Fruit fly (Drosophila melanogaster) whole organism, prepupa: ENCODE results near the gene CG42322.

Experiments used
- CG10631 ChIP-seq: fragments of 200-800 bp; sonication (Bioruptor generic); optimal IDR thresholded peaks from 2 replicates; lab custom pipeline; 2016; ENCODE audit warnings: missing biosample characterization, missing genetic modification characterization
- CG10669 ChIP-seq: fragments of 200-800 bp; sonication (Bioruptor generic); optimal IDR thresholded peaks from 3 replicates; lab custom pipeline; 2018; ENCODE audit warnings: missing biosample characterization, mild to moderate bottlenecking, missing genetic modification characterization, moderate library complexity
- CG11294 ChIP-seq: fragments of 200-800 bp; sonication (Bioruptor generic); IDR thresholded peaks from 2 replicates; pipeline ENCODE4 v1.3.6; 2022; ENCODE audit warnings: missing biosample characterization, missing genetic modification characterization
- CG11762 ChIP-seq: fragments of 200-800 bp; sonication (Bioruptor generic); optimal IDR thresholded peaks from 3 replicates; lab custom pipeline; 2016; ENCODE audit warnings: missing biosample characterization, missing genetic modification characterization; ENCODE audit not compliant: insufficient read depth
- CG11902 ChIP-seq: fragments of 200-800 bp; sonication (Bioruptor generic); optimal IDR thresholded peaks from 3 replicates; lab custom pipeline; 2016; ENCODE audit warnings: missing biosample characterization, missing genetic modification characterization
- CG15336 ChIP-seq: fragments of 200-800 bp; sonication (Bioruptor generic); IDR thresholded peaks from 2 replicates; pipeline ENCODE4 v1.3.6; 2022; ENCODE audit warnings: missing biosample characterization, missing genetic modification characterization
- CG1621 ChIP-seq: fragments of 200-800 bp; sonication (Bioruptor generic); optimal IDR thresholded peaks from 3 replicates; lab custom pipeline; 2018; ENCODE audit warnings: missing biosample characterization, mild to moderate bottlenecking, missing genetic modification characterization
- CG16779 ChIP-seq: fragments of 200-800 bp; sonication (Bioruptor generic); optimal IDR thresholded peaks from 3 replicates; lab custom pipeline; 2017; ENCODE audit warnings: missing biosample characterization, mild to moderate bottlenecking, missing genetic modification characterization
- CG3032 ChIP-seq: fragments of 200-800 bp; optimal IDR thresholded peaks from 2 replicates; lab custom pipeline; 2019; ENCODE audit warnings: missing biosample characterization, mild to moderate bottlenecking, missing genetic modification characterization, moderate library complexity
- CG32006 ChIP-seq: fragments of 200-800 bp; sonication (Bioruptor generic); optimal IDR thresholded peaks from 3 replicates; lab custom pipeline; 2017; ENCODE audit warnings: missing biosample characterization, mild to moderate bottlenecking, missing genetic modification characterization
- CG34406 ChIP-seq: fragments of 200-800 bp; sonication (Bioruptor generic); optimal IDR thresholded peaks from 3 replicates; lab custom pipeline; 2016; ENCODE audit warnings: missing biosample characterization, missing genetic modification characterization
- CG3919 ChIP-seq: fragments of 200-800 bp; sonication (Bioruptor generic); optimal IDR thresholded peaks from 3 replicates; lab custom pipeline; 2016; ENCODE audit warnings: missing biosample characterization, missing genetic modification characterization
- CG4318 ChIP-seq: fragments of 200-800 bp; sonication (Bioruptor generic); optimal IDR thresholded peaks from 3 replicates; lab custom pipeline; 2017; ENCODE audit warnings: missing biosample characterization, mild to moderate bottlenecking, missing genetic modification characterization
- CG6163 ChIP-seq: fragments of 200-800 bp; sonication (Bioruptor generic); IDR thresholded peaks from 3 replicates; pipeline ENCODE4 v1.3.6; 2022; ENCODE audit warnings: missing biosample characterization, missing genetic modification characterization
- CG6276 ChIP-seq: fragments of 200-800 bp; sonication (Bioruptor generic); optimal IDR thresholded peaks from 2 replicates; lab custom pipeline; 2017; ENCODE audit warnings: missing biosample characterization, mild to moderate bottlenecking, missing genetic modification characterization
- CG6808 ChIP-seq: fragments of 200-800 bp; sonication (Bioruptor generic); optimal IDR thresholded peaks from 3 replicates; lab custom pipeline; 2017; ENCODE audit warnings: missing biosample characterization, missing genetic modification characterization, mild to moderate bottlenecking, moderate library complexity, missing genetic modification reagents
- CG7368 ChIP-seq: fragments of 200-800 bp; sonication (Bioruptor generic); optimal IDR thresholded peaks from 3 replicates; lab custom pipeline; 2016; ENCODE audit warnings: missing biosample characterization, missing genetic modification characterization
- CG8632 ChIP-seq: fragments of 200-800 bp; sonication (Bioruptor generic); optimal IDR thresholded peaks from 3 replicates; lab custom pipeline; 2016; ENCODE audit warnings: missing biosample characterization, missing genetic modification characterization
- Ets21C ChIP-seq: fragments of 200-800 bp; sonication (Bioruptor generic); optimal IDR thresholded peaks from 3 replicates; lab custom pipeline; 2016; ENCODE audit warnings: missing biosample characterization, missing genetic modification characterization
- Hr39 ChIP-seq: fragments of 200-800 bp; sonication (Bioruptor generic); optimal IDR thresholded peaks from 2 replicates; lab custom pipeline; 2016; ENCODE audit warnings: missing biosample characterization, missing genetic modification characterization
- Hr4 ChIP-seq: fragments of 200-800 bp; sonication (Bioruptor generic); optimal IDR thresholded peaks from 3 replicates; lab custom pipeline; 2016; ENCODE audit warnings: missing biosample characterization, missing genetic modification characterization
- Lpt ChIP-seq: fragments of 200-800 bp; sonication (Bioruptor generic); optimal IDR thresholded peaks from 3 replicates; lab custom pipeline; 2016; ENCODE audit warnings: missing biosample characterization, missing genetic modification characterization
- Met ChIP-seq: fragments of 200-800 bp; sonication (Bioruptor generic); optimal IDR thresholded peaks from 3 replicates; lab custom pipeline; 2016; ENCODE audit warnings: missing biosample characterization, missing genetic modification characterization
- OdsH ChIP-seq: fragments of 200-800 bp; sonication (Bioruptor generic); optimal IDR thresholded peaks from 3 replicates; lab custom pipeline; 2016; ENCODE audit warnings: missing biosample characterization, missing genetic modification characterization
- Sox102F ChIP-seq: fragments of 200-800 bp; sonication (Bioruptor generic); optimal IDR thresholded peaks from 2 replicates; lab custom pipeline; 2016; ENCODE audit warnings: missing biosample characterization, mild to moderate bottlenecking, missing genetic modification characterization
- Sox14 ChIP-seq: fragments of 200-800 bp; sonication (Bioruptor generic); optimal IDR thresholded peaks from 3 replicates; lab custom pipeline; 2016; ENCODE audit warnings: missing biosample characterization, missing genetic modification characterization
- acj6 ChIP-seq: fragments of 200-800 bp; sonication (Bioruptor generic); optimal IDR thresholded peaks from 3 replicates; lab custom pipeline; 2016; ENCODE audit warnings: missing biosample characterization, missing genetic modification characterization
- cyc ChIP-seq: fragments of 200-800 bp; sonication (Bioruptor generic); optimal IDR thresholded peaks from 3 replicates; lab custom pipeline; 2016; ENCODE audit warnings: missing biosample characterization, missing genetic modification characterization
- dac ChIP-seq: fragments of 200-800 bp; sonication (Bioruptor generic); optimal IDR thresholded peaks from 2 replicates; lab custom pipeline; 2017; ENCODE audit warnings: missing biosample characterization, mild to moderate bottlenecking, missing genetic modification characterization
- eg ChIP-seq: fragments of 200-800 bp; sonication (Bioruptor generic); IDR thresholded peaks from 3 replicates; pipeline ENCODE4 v1.3.6; 2022; ENCODE audit warnings: missing biosample characterization, missing genetic modification characterization
- esn ChIP-seq: fragments of 200-800 bp; sonication (Bioruptor generic); optimal IDR thresholded peaks from 2 replicates; lab custom pipeline; 2016; ENCODE audit warnings: missing biosample characterization, mild to moderate bottlenecking, missing genetic modification characterization, moderate library complexity
- fd85E ChIP-seq: fragments of 200-800 bp; sonication (Bioruptor generic); optimal IDR thresholded peaks from 3 replicates; lab custom pipeline; 2016; ENCODE audit warnings: missing biosample characterization, missing genetic modification characterization
- lz ChIP-seq: fragments of 200-800 bp; sonication (Bioruptor generic); optimal IDR thresholded peaks from 3 replicates; lab custom pipeline; 2016; ENCODE audit warnings: missing biosample characterization, missing genetic modification characterization
- net ChIP-seq: fragments of 200-800 bp; sonication (Bioruptor generic); optimal IDR thresholded peaks from 3 replicates; lab custom pipeline; 2016; ENCODE audit warnings: missing biosample characterization, missing genetic modification characterization
- pdm3 ChIP-seq: fragments of 200-800 bp; sonication (Bioruptor generic); optimal IDR thresholded peaks from 3 replicates; lab custom pipeline; 2016; ENCODE audit warnings: missing biosample characterization, missing genetic modification characterization
- salr ChIP-seq, 2 experiments: fragments of 200-800 bp; sonication (Bioruptor generic); optimal IDR thresholded peaks; 3 replicates each; lab custom pipeline; 2016 to 2018; ENCODE audit warnings: missing biosample characterization in 2 of 2, missing genetic modification characterization in 2 of 2, mild to moderate bottlenecking in 1 of 2
- spab ChIP-seq: fragments of 200-800 bp; sonication (Bioruptor generic); optimal IDR thresholded peaks from 2 replicates; lab custom pipeline; 2017; ENCODE audit warnings: missing biosample characterization, mild to moderate bottlenecking, missing genetic modification characterization, missing genetic modification reagents
- svp ChIP-seq: fragments of 200-800 bp; sonication (Bioruptor generic); peaks from one replicate; lab custom pipeline; 2016; ENCODE audit warnings: missing biosample characterization, missing genetic modification characterization
- vri ChIP-seq: fragments of 200-800 bp; sonication (Bioruptor generic); optimal IDR thresholded peaks from 3 replicates; lab custom pipeline; 2016; ENCODE audit warnings: missing biosample characterization, mild to moderate bottlenecking, missing genetic modification characterization

Gene CG42322

DNA sequence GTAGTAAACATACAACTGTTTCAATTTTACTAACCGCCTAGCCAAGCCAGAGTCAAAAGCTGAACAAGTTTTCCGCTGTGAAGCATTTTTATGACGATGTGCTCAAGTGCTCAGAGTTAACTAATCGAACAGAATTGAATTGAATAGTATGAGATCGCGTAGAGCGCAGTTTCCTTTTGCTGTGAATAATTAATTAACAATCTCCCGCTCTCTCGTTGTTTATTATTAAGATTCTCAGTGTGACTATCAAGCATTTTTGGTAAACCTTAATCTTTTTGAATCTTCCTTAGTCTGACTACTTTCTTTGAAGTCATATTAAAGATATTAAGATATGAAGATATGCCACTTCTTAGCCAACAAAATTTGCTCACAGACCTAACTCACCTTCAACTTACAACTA, 5.3 kb downstream of the CG42322 start, which contains the start of gene CG31200:
CG31200 (minus strand) TSS at position 101 of the 400 bp plus-strand sequence.
- no peak for TF ChIP-seq CG11902
- TF ChIP-seq CG11762 (GFP tag; lab: Kevin White, UChicago), result no peak
- no peak for TF ChIP-seq CG6163 (GFP tag; lab: Robert Waterston, UW)
- TF ChIP-seq svp (GFP tag; lab: Kevin White, UChicago), result no peak
- TF ChIP-seq, all 60 proteins: peak for 0

DNA sequence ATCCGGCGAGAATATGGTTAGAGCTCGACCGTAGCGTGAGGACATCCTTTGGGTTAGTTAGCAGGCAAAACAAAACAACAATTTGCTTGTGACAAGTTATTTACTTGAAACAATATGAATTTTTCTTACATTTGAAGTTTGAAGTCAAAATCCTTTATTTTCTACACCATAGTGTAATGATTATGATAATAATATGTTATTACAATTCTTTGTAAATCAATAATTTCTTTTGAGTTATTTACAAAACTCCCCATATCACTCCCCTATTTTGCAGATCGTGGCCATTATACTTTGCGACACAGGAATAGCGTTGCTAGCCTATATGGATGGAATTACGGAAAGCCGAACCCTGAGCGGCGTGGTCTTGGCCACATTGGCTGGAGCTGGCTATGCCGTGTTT, 9.1 kb downstream of the CG42322 start, which contains the start of gene Prosalpha4T1:
Prosalpha4T1 (minus strand) TSS at position 101 of the 400 bp plus-strand sequence.
- TF ChIP-seq CG11762 (GFP tag; lab: Kevin White, UChicago) (no peak), OdsH (no peak), CG32006 (no peak), svp (GFP tag; lab: Kevin White, UChicago) (no peak), CG6276 (GFP tag; lab: Kevin White, UChicago) (no peak), CG10631 (GFP tag; lab: Kevin White, UChicago) (no peak), esn (no peak), spab (GFP tag; lab: Kevin White, UChicago) (no peak), CG1621 (tag; lab: Kevin White, UChicago) (no peak), cyc (GFP tag; lab: Kevin White, UChicago) (no peak), acj6 (GFP tag; lab: Kevin White, UChicago) (no peak), CG8632 (GFP tag; lab: Kevin White, UChicago) (no peak), vri (GFP tag; lab: Kevin White, UChicago) (no peak), lz (GFP tag; lab: Kevin White, UChicago) (no peak), CG3032 (tag; lab: Kevin White, UChicago) (no peak)

DNA sequence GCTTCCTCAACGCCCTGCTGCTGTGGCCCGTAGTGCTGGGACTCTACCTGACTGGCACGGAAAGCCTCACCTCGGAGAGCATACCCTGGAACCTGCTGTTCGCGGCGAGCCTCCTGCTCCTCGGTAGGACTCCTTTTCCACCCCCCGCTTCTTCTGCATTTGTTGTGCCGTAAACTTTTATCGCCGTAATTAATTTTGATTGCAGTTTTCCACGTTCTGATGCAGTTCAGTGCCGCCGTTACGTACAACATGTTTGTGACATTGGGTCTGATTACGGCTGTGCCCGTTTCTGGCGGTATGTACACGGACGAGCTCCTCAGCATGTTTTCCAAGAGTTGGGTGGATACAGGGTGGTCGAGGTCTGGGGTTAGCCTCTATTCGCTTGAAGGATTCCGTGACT, 9.6 kb downstream of the CG42322 start:
- TF ChIP-seq Hr4 (GFP tag; lab: Kevin White, UChicago) (no peak), CG3032 (tag; lab: Kevin White, UChicago) (no peak), cyc (GFP tag; lab: Kevin White, UChicago) (no peak), Lpt (GFP tag; lab: Kevin White, UChicago) (no peak), dac (GFP tag; lab: Kevin White, UChicago) (no peak), fd85E (GFP tag; lab: Kevin White, UChicago) (no peak), eg (GFP tag; lab: Robert Waterston, UW) (no peak), Met (GFP tag; lab: Kevin White, UChicago) (no peak), salr (GFP tag; optimal IDR thresholded peaks at IDR 0.05; lab: Kevin White, UChicago) (no peak), CG10669 (GFP tag; lab: Kevin White, UChicago) (no peak), net (GFP tag; lab: Kevin White, UChicago) (no peak), CG32006 (no peak), Sox14 (GFP tag; lab: Kevin White, UChicago) (no peak), Sox102F (no peak), CG15336 (GFP tag; lab: Robert Waterston, UW) (no peak), CG6808 (GFP tag; lab: Kevin White, UChicago) (no peak), CG3919 (GFP tag; lab: Kevin White, UChicago) (no peak), CG16779 (no peak), CG11762 (GFP tag; lab: Kevin White, UChicago) (no peak), Ets21C (GFP tag; lab: Kevin White, UChicago) (no peak)

DNA sequence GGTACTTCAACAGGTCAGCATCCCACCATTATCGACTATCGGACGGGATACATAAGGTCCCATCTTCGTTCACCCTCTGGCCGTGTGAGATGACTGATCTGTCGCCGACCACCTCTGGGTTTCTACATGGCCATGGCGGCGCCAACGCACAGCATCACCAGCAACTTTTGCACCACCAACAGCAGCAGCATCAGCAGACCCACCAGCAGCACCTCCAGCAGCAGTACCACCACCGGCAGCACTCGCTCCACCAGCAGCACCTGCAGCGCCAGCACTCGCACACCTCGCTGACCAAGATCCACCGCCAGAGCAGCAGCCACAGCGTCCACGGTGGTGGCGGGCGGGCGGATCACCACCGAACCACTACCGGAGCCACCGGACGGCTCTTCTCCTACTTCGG, 15.1 kb downstream of the CG42322 start:
- TF ChIP-seq pdm3 (no peak), Hr39 (GFP tag; lab: Kevin White, UChicago) (no peak), spab (GFP tag; lab: Kevin White, UChicago) (no peak), Sox102F (no peak), CG8632 (GFP tag; lab: Kevin White, UChicago) (no peak), CG6808 (GFP tag; lab: Kevin White, UChicago) (no peak), Met (GFP tag; lab: Kevin White, UChicago) (no peak), CG1621 (tag; lab: Kevin White, UChicago) (no peak), cyc (GFP tag; lab: Kevin White, UChicago) (no peak), CG16779 (no peak), CG4318 (GFP tag; lab: Kevin White, UChicago) (no peak), CG11294 (GFP tag; lab: Robert Waterston, UW) (no peak), salr (GFP tag; optimal IDR thresholded peaks at IDR 0.05; lab: Kevin White, UChicago) (no peak), CG10669 (GFP tag; lab: Kevin White, UChicago) (no peak), svp (GFP tag; lab: Kevin White, UChicago) (no peak), CG11762 (GFP tag; lab: Kevin White, UChicago) (no peak), CG3032 (tag; lab: Kevin White, UChicago) (no peak), CG34406 (no peak), CG7368 (GFP tag; lab: Kevin White, UChicago) (no peak), CG15336 (GFP tag; lab: Robert Waterston, UW) (no peak)
